Fruit fly (Drosophila melanogaster): ENCODE measurements around the gene CG4238.

DNA sequence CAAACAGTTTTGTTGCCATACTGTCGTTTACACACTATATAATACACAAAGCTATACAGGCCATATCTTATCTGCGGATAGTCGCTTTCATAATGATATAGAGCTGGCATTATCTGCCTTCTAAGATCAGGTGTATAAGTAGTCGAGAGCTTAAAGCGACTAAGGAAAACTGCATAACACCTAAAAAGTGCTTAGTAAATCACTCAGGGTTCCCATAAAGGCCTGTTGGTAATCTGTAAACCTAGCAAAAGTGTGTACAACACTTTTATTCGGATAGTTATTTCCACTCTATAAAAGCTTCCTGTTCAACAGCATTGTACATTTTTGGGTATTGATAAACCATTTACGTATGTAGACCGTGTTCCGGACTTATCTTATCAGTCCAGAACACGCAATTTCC lies 29.8 kb downstream of the CG4238 start:
- no peak for TF ChIP-seq toe (GFP tag; optimal IDR thresholded peaks at IDR 0.05)
- TF ChIP-seq bab1 (GFP tag; optimal IDR thresholded peaks at IDR 0.05), result no peak
- TF ChIP-seq tj (GFP tag; optimal IDR thresholded peaks at IDR 0.05), result no peak
- TF ChIP-seq Mnt (GFP tag; optimal IDR thresholded peaks at IDR 0.05), result peak; percentile 17
- peak; percentile 20 for TF ChIP-seq CG7101 (tag; optimal IDR thresholded peaks at IDR 0.05)
